Worm (Caenorhabditis elegans) whole organism, midembryonic: ENCODE measurements around the gene str-262.
A peak's percentile ranks its signal among the peaks of the same experiment; 100 is the strongest.

Experiments used
- T22C8.4 ChIP-seq: fragments of 200-800 bp; sonication (Bioruptor generic); IDR thresholded peaks from 2 replicates; pipeline ENCODE4 v1.3.6; 2022; ENCODE audit warnings: missing genetic modification characterization, missing compliant biosample characterization
- cog-1 ChIP-seq: sonication (generic microtip); optimal IDR thresholded peaks from 2 replicates; lab custom pipeline; 2016; ENCODE audit warnings: missing genetic modification characterization, missing compliant biosample characterization
- flt-1 ChIP-seq: fragments of 200-800 bp; sonication (Bioruptor generic); IDR thresholded peaks from 2 replicates; pipeline ENCODE4 v1.3.6; 2022; ENCODE audit warnings: missing genetic modification characterization, missing compliant biosample characterization
- klf-2 ChIP-seq: fragments of 200-800 bp; sonication (Bioruptor generic); conservative IDR thresholded peaks from 2 replicates; pipeline ENCODE4 v1.3.6; 2022; ENCODE audit warnings: missing genetic modification reagents, missing genetic modification characterization, missing compliant biosample characterization
- med-1 ChIP-seq: sonication (generic microtip); optimal IDR thresholded peaks from 2 replicates; lab custom pipeline; 2017; ENCODE audit warnings: missing genetic modification characterization, mild to moderate bottlenecking, missing compliant biosample characterization, antibody characterized with exemption, missing genetic modification reagents; ENCODE audit not compliant: insufficient read depth
- ref-1 ChIP-seq: fragments of 200-800 bp; sonication (Bioruptor generic); conservative IDR thresholded peaks from 2 replicates; pipeline ENCODE4 v1.3.6; 2022; ENCODE audit warnings: missing genetic modification reagents, missing genetic modification characterization, missing compliant biosample characterization
- tab-1 ChIP-seq: fragments of 200-800 bp; sonication (Bioruptor generic); IDR thresholded peaks from 2 replicates; pipeline ENCODE4 v1.3.6; 2022; ENCODE audit warnings: missing genetic modification characterization, missing compliant biosample characterization
- ztf-23 ChIP-seq: fragments of 200-800 bp; sonication (Bioruptor generic); IDR thresholded peaks from 2 replicates; pipeline ENCODE4 v1.3.6; 2022; ENCODE audit warnings: missing genetic modification reagents, missing genetic modification characterization, missing compliant biosample characterization
- ztf-29 ChIP-seq: fragments of 200-800 bp; sonication (Bioruptor generic); IDR thresholded peaks from 2 replicates; pipeline ENCODE4 v1.3.6; 2022; ENCODE audit warnings: missing genetic modification reagents, missing genetic modification characterization, missing compliant biosample characterization

str-262 gene

DNA sequence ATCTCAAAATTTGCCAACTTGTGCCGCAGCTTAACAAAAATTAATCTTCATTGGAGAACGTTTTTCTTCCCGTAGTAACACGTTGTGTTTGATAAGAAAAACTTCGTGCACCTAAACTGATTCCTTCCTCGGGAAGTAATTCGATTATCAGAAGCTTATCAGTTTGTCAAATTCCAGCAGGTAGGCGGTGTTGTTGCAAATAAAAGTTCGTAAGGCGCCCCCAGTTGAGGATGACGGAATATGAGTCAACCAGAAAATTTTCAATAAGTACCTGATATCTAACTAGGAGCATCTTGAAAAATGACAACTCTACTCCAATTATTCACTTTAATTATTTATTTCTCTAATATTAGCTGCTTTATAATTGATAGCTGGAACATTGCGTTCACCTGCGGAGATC, 10.8 kb downstream of the str-262 start, which contains the start of gene C05E4.7:
C05E4.7 (plus strand) TSS at position 301 of the 400 bp plus-strand sequence.
- TF ChIP-seq T22C8.4 (no peak), tab-1 (no peak), flt-1 (GFP tag; lab: Robert Waterston, UW) (no peak), klf-2 (GFP tag; lab: Robert Waterston, UW) (no peak), ref-1 (no peak)

- no peak for TF ChIP-seq med-1 (GFP tag; lab: Kevin White, UChicago)
- TF ChIP-seq T22C8.4: no peak
- no peak for TF ChIP-seq ztf-23
- TF ChIP-seq cog-1: no peak
- no peak for TF ChIP-seq ztf-29 (GFP tag; lab: Robert Waterston, UW)
- TF ChIP-seq klf-2 (GFP tag; lab: Robert Waterston, UW): no peak
- TF ChIP-seq ref-1: no peak
- no peak for TF ChIP-seq tab-1
- no peak for TF ChIP-seq flt-1 (GFP tag; lab: Robert Waterston, UW)
These were observed 13.8 kb downstream of the str-262 start, which contains the start of gene srj-24 for ce11 chrV:738770-739169. srj-24 (minus strand) TSS chrV:738870.

ce11 chrV:736171-736570, 16.4 kb downstream of the str-262 start, which contains the start of gene srj-25:
srj-25 (minus strand) TSS chrV:736271.
- TF ChIP-seq tab-1: no peak
- no peak for TF ChIP-seq med-1 (GFP tag; lab: Kevin White, UChicago)
- TF ChIP-seq flt-1 (GFP tag; lab: Robert Waterston, UW): no peak
- no peak for TF ChIP-seq ztf-23
- TF ChIP-seq ref-1: no peak
- TF ChIP-seq cog-1: no peak
- no peak for TF ChIP-seq T22C8.4
- no peak for TF ChIP-seq ztf-29 (GFP tag; lab: Robert Waterston, UW)
- TF ChIP-seq klf-2 (GFP tag; lab: Robert Waterston, UW): no peak

DNA sequence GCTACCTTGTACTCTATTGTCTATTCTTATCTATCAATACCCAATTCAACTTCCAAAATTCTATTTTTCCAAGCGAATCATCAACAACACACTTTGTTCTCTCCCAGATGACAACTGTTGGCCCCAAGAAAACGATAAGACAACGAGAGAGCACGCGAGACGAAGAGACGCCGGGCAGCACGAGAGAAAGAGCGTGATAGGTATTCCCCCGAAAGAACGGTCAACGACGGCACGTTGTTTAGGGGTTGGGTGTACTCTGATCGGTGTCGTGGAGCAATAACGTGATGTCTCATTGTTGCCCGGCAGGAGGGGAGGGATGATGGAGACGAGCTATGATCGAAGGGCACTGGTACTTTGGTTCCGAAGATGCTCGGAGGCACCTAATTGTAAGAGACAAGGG, 21.2 kb downstream of the str-262 start:
- TF ChIP-seq cog-1 (peak; percentile 50), ztf-23 (no peak)

DNA sequence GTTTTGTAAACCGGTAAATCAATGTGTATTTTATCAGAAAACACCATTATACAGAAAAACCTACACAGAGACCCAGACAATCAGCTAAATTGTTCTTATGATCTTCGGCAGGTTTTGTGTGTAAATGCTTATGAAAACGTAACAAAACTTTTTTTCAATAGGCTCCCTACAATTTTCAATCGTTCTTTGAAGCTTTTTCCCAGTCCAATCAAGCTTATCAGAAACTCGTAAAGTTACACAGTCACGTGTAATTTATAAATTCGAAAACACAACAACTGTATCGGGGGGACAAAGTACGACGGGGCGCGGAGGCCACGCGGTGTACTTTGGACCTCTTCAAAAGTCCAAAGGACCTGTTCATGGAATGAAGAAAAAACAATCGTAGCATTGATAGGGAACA, 22.4 kb downstream of the str-262 start:
- TF ChIP-seq T22C8.4 (no peak), med-1 (GFP tag; lab: Kevin White, UChicago) (no peak), ztf-23 (no peak), cog-1 (no peak), ztf-29 (GFP tag; lab: Robert Waterston, UW) (no peak), flt-1 (GFP tag; lab: Robert Waterston, UW) (no peak), tab-1 (no peak), klf-2 (GFP tag; lab: Robert Waterston, UW) (no peak), ref-1 (no peak)

DNA sequence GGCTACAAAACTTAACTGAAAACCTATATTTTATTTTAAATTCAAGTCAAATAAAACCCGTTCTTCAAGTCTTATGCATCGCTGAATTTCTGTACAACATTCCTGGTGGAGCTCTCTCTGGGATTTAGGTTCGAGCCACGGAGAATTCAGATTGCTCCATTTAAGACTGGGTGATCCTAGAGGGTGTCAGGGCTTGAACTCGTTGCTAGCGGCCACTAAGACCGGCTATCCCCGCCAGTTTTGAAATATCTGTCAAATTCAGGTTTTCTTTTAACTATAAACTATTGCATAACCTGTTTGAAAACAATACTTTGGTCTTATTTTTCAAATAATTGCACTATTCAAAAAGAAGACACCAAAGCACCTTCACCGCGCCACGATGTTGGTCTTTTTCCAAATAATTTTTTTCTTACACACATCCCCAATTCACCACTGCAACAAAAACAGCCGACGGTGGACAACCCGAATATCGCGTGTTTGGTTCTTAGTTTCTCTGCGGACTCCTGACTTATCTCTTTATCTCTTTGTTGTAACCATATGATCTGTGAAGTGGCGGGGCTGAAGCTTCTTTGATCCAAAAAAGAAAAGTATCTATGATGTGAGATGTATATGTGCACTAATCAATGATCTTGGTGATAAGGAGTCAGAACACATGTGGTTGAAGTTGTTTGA, 23.6 kb downstream of the str-262 start:
- TF ChIP-seq cog-1: no peak
- no peak for TF ChIP-seq tab-1
- TF ChIP-seq flt-1 (GFP tag; lab: Robert Waterston, UW): no peak
- no peak for TF ChIP-seq ztf-23
- TF ChIP-seq med-1 (GFP tag; lab: Kevin White, UChicago): no peak
- TF ChIP-seq T22C8.4: no peak
- no peak for TF ChIP-seq ref-1
- no peak for TF ChIP-seq ztf-29 (GFP tag; lab: Robert Waterston, UW)
- no peak for TF ChIP-seq klf-2 (GFP tag; lab: Robert Waterston, UW)

ce11 chrV:727484-728351, 24.9 kb downstream of the str-262 start, which contains the start of the genes icl-1 and srh-2:
icl-1 (minus strand) TSS chrV:728004.
srh-2 (plus strand) TSS chrV:728301.
- no peak for TF ChIP-seq med-1 (GFP tag; lab: Kevin White, UChicago)

DNA sequence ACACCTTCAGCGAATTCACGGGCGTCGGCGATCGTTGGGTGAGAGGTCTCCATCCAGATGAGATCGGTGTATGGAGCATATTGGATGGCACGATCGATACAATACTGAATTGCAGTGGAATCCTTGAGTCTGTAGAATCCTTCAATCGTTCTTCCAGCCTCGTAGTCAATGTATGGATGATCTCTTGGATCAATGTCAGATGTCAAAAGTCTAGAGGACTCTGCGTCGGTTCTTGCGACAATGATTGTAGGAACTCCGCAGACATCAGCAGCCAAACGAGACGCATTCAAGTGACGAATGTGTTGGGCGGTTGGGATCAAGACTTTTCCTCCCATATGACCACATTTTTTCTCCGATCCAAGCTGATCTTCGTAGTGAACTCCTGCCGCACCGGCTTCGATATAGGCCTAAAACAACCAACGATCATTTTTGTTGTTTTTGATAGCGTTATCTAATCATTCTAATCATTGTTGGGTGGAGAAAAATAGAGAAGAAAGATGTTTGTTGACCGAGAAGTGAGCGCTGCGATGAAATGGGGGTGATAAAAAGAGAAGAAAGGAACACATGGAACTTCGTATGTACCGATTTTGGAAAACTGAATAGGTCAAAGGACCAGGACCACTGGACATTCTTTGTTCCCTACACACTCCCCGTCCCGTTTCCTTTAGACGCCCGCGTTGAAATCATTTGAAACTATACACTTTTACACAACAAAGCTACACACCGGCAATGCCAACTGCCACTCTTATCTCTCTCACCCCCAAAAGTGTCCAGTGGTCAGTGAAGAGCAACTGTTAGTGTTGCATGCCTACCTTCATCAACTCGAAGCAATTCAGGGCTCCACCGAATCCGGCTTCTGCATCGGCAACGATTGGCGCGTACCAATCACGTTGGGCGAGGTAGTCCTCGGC, 25.8 kb downstream of the str-262 start:
- TF ChIP-seq ztf-23: no peak
- no peak for TF ChIP-seq ref-1
- TF ChIP-seq klf-2 (GFP tag; lab: Robert Waterston, UW): no peak
- TF ChIP-seq ztf-29 (GFP tag; lab: Robert Waterston, UW): no peak
- TF ChIP-seq tab-1: no peak
- no peak for TF ChIP-seq flt-1 (GFP tag; lab: Robert Waterston, UW)
- TF ChIP-seq cog-1: no peak
- TF ChIP-seq med-1 (GFP tag; lab: Kevin White, UChicago): no peak
- no peak for TF ChIP-seq T22C8.4

DNA sequence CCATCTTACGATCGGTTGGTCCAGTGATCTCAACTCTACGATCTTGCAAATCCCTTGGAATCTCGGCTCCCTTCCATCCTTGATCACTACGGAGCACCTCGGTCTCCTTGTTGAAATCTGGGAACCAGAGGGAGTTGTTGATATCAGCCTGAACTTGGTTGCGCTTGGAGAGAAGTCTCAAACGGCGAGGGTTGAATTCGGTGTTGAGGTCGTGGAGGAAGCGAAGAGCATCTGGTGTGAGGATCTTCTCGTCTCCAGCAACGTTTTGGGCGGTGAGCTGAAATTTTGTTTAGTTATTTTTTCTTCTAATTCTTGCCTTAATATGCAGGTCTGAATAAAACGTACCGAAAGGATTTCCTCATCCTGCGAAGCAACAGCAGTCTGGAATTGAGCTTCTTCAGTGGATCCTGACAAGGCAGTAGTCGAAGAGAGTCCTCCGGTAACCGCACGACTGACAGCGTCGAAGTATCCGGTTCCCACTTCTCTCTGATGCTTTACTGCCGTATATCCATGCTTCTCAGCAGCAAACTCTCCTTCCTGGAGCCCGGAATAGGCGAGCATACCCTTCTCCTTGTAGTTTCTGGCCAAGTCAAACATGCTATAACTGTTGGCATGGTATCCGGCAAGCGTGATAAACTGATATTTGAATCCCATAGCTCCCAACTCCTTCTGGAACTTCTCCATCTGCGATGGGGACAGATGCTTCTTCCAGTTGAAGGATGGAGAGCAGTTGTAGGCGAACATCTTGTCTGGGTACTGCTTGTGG, 26.6 kb downstream of the str-262 start:
- no peak for TF ChIP-seq cog-1
- TF ChIP-seq flt-1 (GFP tag; lab: Robert Waterston, UW): no peak
- no peak for TF ChIP-seq ref-1
- TF ChIP-seq klf-2 (GFP tag; lab: Robert Waterston, UW): no peak
- no peak for TF ChIP-seq ztf-29 (GFP tag; lab: Robert Waterston, UW)
- TF ChIP-seq T22C8.4: no peak
- no peak for TF ChIP-seq med-1 (GFP tag; lab: Kevin White, UChicago)
- no peak for TF ChIP-seq tab-1
- TF ChIP-seq ztf-23: no peak
